Fruit fly (Drosophila melanogaster) whole organism, embryonic: Measurements from ENCODE around the gene CG9926.

ENCODE experiments used
- Adf1 ChIP-seq: fragments of 200-800 bp; sonication (Bioruptor generic); IDR thresholded peaks from 2 replicates; pipeline ENCODE4 v1.3.6; 2022; ENCODE audit warnings: missing biosample characterization, missing genetic modification characterization
- BEAF-32 ChIP-seq: fragments of 200-800 bp; sonication (Bioruptor generic); optimal IDR thresholded peaks from 3 replicates; lab custom pipeline; 2017; ENCODE audit warnings: missing biosample characterization, missing genetic modification characterization, mild to moderate bottlenecking, moderate library complexity, missing genetic modification reagents
- CG10209 ChIP-seq: fragments of 200-800 bp; sonication (Bioruptor generic); optimal IDR thresholded peaks from 3 replicates; lab custom pipeline; 2017; ENCODE audit warnings: missing biosample characterization, mild to moderate bottlenecking, missing genetic modification characterization, missing genetic modification reagents
- CG1024 ChIP-seq: fragments of 200-800 bp; sonication (Bioruptor generic); IDR thresholded peaks from 2 replicates; pipeline ENCODE4 v1.3.6; 2022; ENCODE audit warnings: missing biosample characterization, missing genetic modification characterization
- CG10366 ChIP-seq: fragments of 200-800 bp; sonication (Bioruptor generic); IDR thresholded peaks from 2 replicates; pipeline ENCODE4 v1.3.6; 2022; ENCODE audit warnings: missing biosample characterization, missing genetic modification characterization
- CG11456 ChIP-seq: fragments of 200-800 bp; sonication (Bioruptor generic); IDR thresholded peaks from 3 replicates; pipeline ENCODE4 v1.3.6; 2022; ENCODE audit warnings: missing biosample characterization, missing genetic modification characterization
- CG12155 ChIP-seq: fragments of 200-800 bp; sonication (Bioruptor generic); optimal IDR thresholded peaks from 3 replicates; lab custom pipeline; 2016; ENCODE audit warnings: missing biosample characterization, missing genetic modification characterization
- CG13624 ChIP-seq: fragments of 200-800 bp; sonication (Bioruptor generic); optimal IDR thresholded peaks from 2 replicates; lab custom pipeline; 2016; ENCODE audit warnings: missing biosample characterization, missing genetic modification characterization
- CG14965 ChIP-seq: fragments of 200-800 bp; sonication (Bioruptor generic); optimal IDR thresholded peaks from 2 replicates; lab custom pipeline; 2016; ENCODE audit warnings: missing biosample characterization, missing genetic modification characterization, borderline replicate concordance
- CG16863 ChIP-seq: fragments of 200-800 bp; sonication (Bioruptor generic); optimal IDR thresholded peaks from 3 replicates; lab custom pipeline; 2016; ENCODE audit warnings: missing biosample characterization, missing genetic modification characterization
- CG17568 ChIP-seq: fragments of 200-800 bp; sonication (Bioruptor generic); optimal IDR thresholded peaks from 2 replicates; lab custom pipeline; 2018; ENCODE audit warnings: missing biosample characterization, mild to moderate bottlenecking, missing genetic modification characterization, moderate library complexity
- CG18476 ChIP-seq: fragments of 200-800 bp; sonication (Bioruptor generic); optimal IDR thresholded peaks from 2 replicates; lab custom pipeline; 2016; ENCODE audit warnings: missing biosample characterization, mild to moderate bottlenecking, missing genetic modification characterization
- CG2116 ChIP-seq: fragments of 200-800 bp; sonication (Bioruptor generic); optimal IDR thresholded peaks from 3 replicates; lab custom pipeline; 2018; ENCODE audit warnings: missing biosample characterization, mild to moderate bottlenecking, missing genetic modification characterization
- CG30431 ChIP-seq: fragments of 200-800 bp; sonication (Bioruptor generic); optimal IDR thresholded peaks from 2 replicates; lab custom pipeline; 2017; ENCODE audit warnings: missing biosample characterization, missing genetic modification characterization
- CG31441 ChIP-seq: fragments of 200-800 bp; sonication (Bioruptor generic); IDR thresholded peaks from 2 replicates; pipeline ENCODE4 v1.3.6; 2022; ENCODE audit warnings: missing biosample characterization, missing genetic modification characterization
- CG33557 ChIP-seq: fragments of 200-800 bp; sonication (Bioruptor generic); optimal IDR thresholded peaks from 2 replicates; lab custom pipeline; 2019; ENCODE audit warnings: missing biosample characterization, mild to moderate bottlenecking, missing genetic modification characterization, moderate library complexity
- CG3838 ChIP-seq: fragments of 200-800 bp; sonication (Bioruptor generic); optimal IDR thresholded peaks from 3 replicates; lab custom pipeline; 2016; ENCODE audit warnings: missing biosample characterization, missing genetic modification characterization
- CG43689 ChIP-seq: fragments of 200-800 bp; sonication (Bioruptor generic); IDR thresholded peaks from 2 replicates; pipeline ENCODE4 v1.3.6; 2022; ENCODE audit warnings: missing biosample characterization, missing genetic modification characterization
- CG4730 ChIP-seq: fragments of 200-800 bp; sonication (Bioruptor generic); IDR thresholded peaks from 2 replicates; pipeline ENCODE4 v1.3.6; 2022; ENCODE audit warnings: missing biosample characterization, missing genetic modification characterization
- CG7556 ChIP-seq: fragments of 200-800 bp; sonication (Bioruptor generic); optimal IDR thresholded peaks from 2 replicates; lab custom pipeline; 2017; ENCODE audit warnings: missing biosample characterization, mild to moderate bottlenecking, missing genetic modification characterization
- CG8765 ChIP-seq: fragments of 200-800 bp; sonication (Bioruptor generic); IDR thresholded peaks from 2 replicates; pipeline ENCODE4 v1.3.6; 2022; ENCODE audit warnings: missing biosample characterization, missing genetic modification characterization
- CG9876 ChIP-seq: fragments of 200-800 bp; sonication (Bioruptor generic); optimal IDR thresholded peaks from 2 replicates; lab custom pipeline; 2016; ENCODE audit warnings: missing biosample characterization, missing genetic modification characterization
- CG9932 ChIP-seq: fragments of 200-800 bp; sonication (Bioruptor generic); IDR thresholded peaks from 2 replicates; pipeline ENCODE4 v1.3.6; 2022; ENCODE audit warnings: missing biosample characterization, missing genetic modification characterization
- Drgx ChIP-seq: fragments of 200-800 bp; sonication (Bioruptor generic); IDR thresholded peaks from 2 replicates; pipeline ENCODE4 v1.3.6; 2022; ENCODE audit warnings: missing biosample characterization, missing genetic modification characterization
- Ets97D ChIP-seq: fragments of 200-800 bp; sonication (Bioruptor generic); optimal IDR thresholded peaks from 3 replicates; lab custom pipeline; 2016; ENCODE audit warnings: missing biosample characterization, missing genetic modification characterization
- Gug ChIP-seq: fragments of 200-800 bp; sonication (Bioruptor generic); IDR thresholded peaks from 4 replicates; pipeline ENCODE4 v1.3.6; 2022; ENCODE audit warnings: missing biosample characterization, missing genetic modification characterization
- HHEX ChIP-seq: fragments of 200-800 bp; sonication (Bioruptor generic); optimal IDR thresholded peaks from 3 replicates; lab custom pipeline; 2017; ENCODE audit warnings: missing biosample characterization, mild to moderate bottlenecking, missing genetic modification characterization, missing genetic modification reagents
- Hey ChIP-seq: fragments of 200-800 bp; sonication (Bioruptor generic); optimal IDR thresholded peaks from 3 replicates; lab custom pipeline; 2018; ENCODE audit warnings: missing biosample characterization, mild to moderate bottlenecking, missing genetic modification characterization
- Hmx ChIP-seq: fragments of 200-800 bp; sonication (Bioruptor generic); optimal IDR thresholded peaks from 2 replicates; lab custom pipeline; 2016; ENCODE audit warnings: missing biosample characterization, missing genetic modification characterization
- Lpt ChIP-seq: fragments of >200 bp; optimal IDR thresholded peaks from 2 replicates; lab custom pipeline; 2018; ENCODE audit warnings: missing biosample characterization, missing genetic modification characterization
- NC2β ChIP-seq: fragments of 200-800 bp; sonication (Bioruptor generic); optimal IDR thresholded peaks from 2 replicates; lab custom pipeline; 2016; ENCODE audit warnings: missing biosample characterization, missing genetic modification characterization
- Oaz ChIP-seq: fragments of 200-800 bp; sonication (Bioruptor generic); IDR thresholded peaks from 2 replicates; pipeline ENCODE4 v1.3.6; 2022; ENCODE audit warnings: missing biosample characterization, missing genetic modification characterization
- Poxn ChIP-seq: fragments of 200-800 bp; sonication (Bioruptor generic); IDR thresholded peaks from 2 replicates; pipeline ENCODE4 v1.3.6; 2022; ENCODE audit warnings: missing biosample characterization, missing genetic modification characterization
- Taf1 ChIP-seq: fragments of 200-800 bp; sonication (Bioruptor generic); IDR thresholded peaks from 2 replicates; pipeline ENCODE4 v1.3.6; 2022; ENCODE audit warnings: missing biosample characterization, missing genetic modification characterization
- Tbp ChIP-seq: fragments of >200 bp; optimal IDR thresholded peaks from 2 replicates; lab custom pipeline; 2018; ENCODE audit warnings: missing biosample characterization, missing genetic modification characterization
- ap ChIP-seq: fragments of 200-800 bp; sonication (Bioruptor generic); IDR thresholded peaks from 2 replicates; pipeline ENCODE4 v1.3.6; 2022; ENCODE audit warnings: missing biosample characterization, missing genetic modification characterization
- chinmo ChIP-seq: fragments of 200-800 bp; sonication (Bioruptor generic); IDR thresholded peaks from 4 replicates; pipeline ENCODE4 v1.3.6; 2022; ENCODE audit warnings: missing biosample characterization, missing genetic modification characterization; ENCODE audit not compliant: partially characterized antibody
- cwo ChIP-seq: fragments of 200-800 bp; sonication (Bioruptor generic); optimal IDR thresholded peaks from 3 replicates; lab custom pipeline; 2017; ENCODE audit warnings: missing biosample characterization, missing genetic modification characterization, mild to moderate bottlenecking, moderate library complexity, missing genetic modification reagents
- danr ChIP-seq: fragments of 200-800 bp; sonication (Bioruptor generic); IDR thresholded peaks from 2 replicates; pipeline ENCODE4 v1.3.6; 2022; ENCODE audit warnings: missing biosample characterization, missing genetic modification characterization
- disco-r ChIP-seq: fragments of 200-800 bp; sonication (Bioruptor generic); optimal IDR thresholded peaks from 2 replicates; lab custom pipeline; 2016; ENCODE audit warnings: missing biosample characterization, missing genetic modification characterization
- gfzf ChIP-seq: fragments of 200-800 bp; sonication (Bioruptor generic); optimal IDR thresholded peaks from 2 replicates; lab custom pipeline; 2016; ENCODE audit warnings: missing biosample characterization, mild to moderate bottlenecking, missing genetic modification characterization, moderate library complexity
- gro ChIP-seq: fragments of 200-800 bp; sonication (Bioruptor generic); optimal IDR thresholded peaks from 2 replicates; lab custom pipeline; 2016; ENCODE audit warnings: missing biosample characterization, missing genetic modification characterization
- jumu ChIP-seq: fragments of 200-800 bp; sonication (Bioruptor generic); optimal IDR thresholded peaks from 3 replicates; lab custom pipeline; 2016; ENCODE audit warnings: missing biosample characterization, missing genetic modification characterization
- klu ChIP-seq: fragments of 200-800 bp; sonication (Bioruptor generic); IDR thresholded peaks from 2 replicates; pipeline ENCODE4 v1.3.6; 2022; ENCODE audit warnings: missing biosample characterization, missing genetic modification characterization
- maf-S ChIP-seq: fragments of 200-800 bp; sonication (Bioruptor generic); optimal IDR thresholded peaks from 2 replicates; lab custom pipeline; 2016; ENCODE audit warnings: missing biosample characterization, missing genetic modification characterization
- mam ChIP-seq: fragments of 200-800 bp; sonication (Bioruptor generic); optimal IDR thresholded peaks from 3 replicates; lab custom pipeline; 2016; ENCODE audit warnings: missing biosample characterization, missing genetic modification characterization
- org-1 ChIP-seq: fragments of 200-800 bp; sonication (Bioruptor generic); optimal IDR thresholded peaks from 2 replicates; lab custom pipeline; 2017; ENCODE audit warnings: missing biosample characterization, missing genetic modification characterization
- pfk ChIP-seq: fragments of 200-800 bp; sonication (Bioruptor generic); optimal IDR thresholded peaks from 2 replicates; lab custom pipeline; 2018; ENCODE audit warnings: missing biosample characterization, mild to moderate bottlenecking, missing genetic modification characterization, moderate library complexity
- sd ChIP-seq: fragments of 200-800 bp; sonication (Bioruptor generic); optimal IDR thresholded peaks from 3 replicates; lab custom pipeline; 2018; ENCODE audit warnings: missing biosample characterization, mild to moderate bottlenecking, missing genetic modification characterization, moderate library complexity
- sisA ChIP-seq: fragments of 200-800 bp; sonication (Bioruptor generic); IDR thresholded peaks from 2 replicates; pipeline ENCODE4 v1.3.6; 2022; ENCODE audit warnings: missing biosample characterization, missing genetic modification characterization
- wdn ChIP-seq: fragments of 200-800 bp; sonication (Bioruptor generic); IDR thresholded peaks from 2 replicates; pipeline ENCODE4 v1.3.6; 2022; ENCODE audit warnings: missing biosample characterization, missing genetic modification characterization

Gene CG9926

DNA sequence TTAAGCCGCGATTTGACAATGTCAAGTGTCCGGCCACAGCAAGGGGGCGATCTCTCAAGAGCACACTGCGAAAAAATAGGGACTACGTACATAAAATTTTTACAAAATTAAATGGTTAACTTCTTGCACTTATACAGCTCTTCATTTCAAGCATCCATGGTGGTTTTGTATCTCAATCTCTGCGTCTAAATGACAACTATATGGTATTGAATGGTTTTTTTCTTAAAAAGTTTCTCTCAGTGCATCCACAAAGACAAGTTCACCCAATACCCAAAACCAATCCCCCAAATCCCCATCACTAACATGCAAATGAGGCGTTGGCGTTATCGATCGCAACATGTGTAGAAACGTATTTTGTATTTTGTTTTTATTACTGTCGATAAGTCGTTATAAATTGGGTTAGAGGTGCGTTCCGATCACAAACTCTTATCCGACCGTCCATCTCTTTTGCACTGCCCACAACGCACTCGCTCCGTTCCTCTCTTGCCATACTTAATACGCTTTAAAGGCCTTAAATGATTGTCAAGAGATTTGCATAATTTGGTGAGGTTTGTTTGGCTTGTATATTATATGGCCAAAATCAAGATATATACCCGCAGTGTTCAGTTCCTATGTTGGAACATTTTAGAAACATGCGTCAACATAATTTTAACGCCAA, 36.0 kb downstream of the CG9926 start (continued):
- no peak for TF ChIP-seq pfk (GFP tag; lab: Kevin White, UChicago)
- peak; percentile 18 for TF ChIP-seq CG30431 (GFP tag; lab: Kevin White, UChicago)
- TF ChIP-seq cwo (GFP tag; lab: Kevin White, UChicago): peak; percentile 52
- peak; percentile 56 for TF ChIP-seq CG43689 (GFP tag; lab: Robert Waterston, UW)
- peak; percentile 60 for TF ChIP-seq Oaz (GFP tag; lab: Robert Waterston, UW)
- peak; percentile 39 for TF ChIP-seq CG12155 (GFP tag; lab: Kevin White, UChicago)
- TF ChIP-seq CG10366: peak; percentile 78
- peak; percentile 36 for TF ChIP-seq CG2116 (GFP tag; lab: Kevin White, UChicago)
- TF ChIP-seq Drgx (GFP tag; lab: Robert Waterston, UW): no peak
- no peak for TF ChIP-seq gfzf (GFP tag; lab: Kevin White, UChicago)
- peak; percentile 26 for TF ChIP-seq CG17568
- peak; percentile 76 for TF ChIP-seq NC2β
- TF ChIP-seq CG13624 (GFP tag; lab: Kevin White, UChicago): peak; percentile 73
- TF ChIP-seq CG1024: peak; percentile 72
- peak; percentile 83 for TF ChIP-seq CG31441 (GFP tag; lab: Robert Waterston, UW)
- TF ChIP-seq CG33557 (GFP tag; lab: Kevin White, UChicago): no peak
- no peak for TF ChIP-seq Hey
- peak; percentile 16 for TF ChIP-seq Ets97D (GFP tag; lab: Kevin White, UChicago)
- TF ChIP-seq CG9876 (GFP tag; lab: Kevin White, UChicago): peak; percentile 23
- TF ChIP-seq Poxn: no peak
- no peak for TF ChIP-seq Tbp (GFP tag; lab: Kevin White, UChicago)
- peak; percentile 55 for TF ChIP-seq Taf1
- TF ChIP-seq CG7556 (GFP tag; lab: Kevin White, UChicago): peak; percentile 65
- peak; percentile 29 for TF ChIP-seq Hmx (GFP tag; lab: Kevin White, UChicago)
- 0 out of 4 replicates have a peak, but pooled peaks have one; percentile 62 for TF ChIP-seq chinmo (GFP tag; lab: Robert Waterston, UW)
- TF ChIP-seq CG3838 (GFP tag; lab: Kevin White, UChicago): no peak
- peak; percentile 74 for TF ChIP-seq maf-S (GFP tag; lab: Kevin White, UChicago)
- peak; percentile 79 for TF ChIP-seq CG4730
- TF ChIP-seq Adf1 (GFP tag; lab: Robert Waterston, UW): no peak
- 0 out of 2 replicates have a peak, but pooled peaks have one; percentile 32 for TF ChIP-seq wdn (GFP tag; lab: Robert Waterston, UW)
- no peak for TF ChIP-seq Lpt
- no peak for TF ChIP-seq CG14965
- TF ChIP-seq jumu (GFP tag; lab: Kevin White, UChicago): peak; percentile 70
- peak; percentile 69 for TF ChIP-seq CG16863 (GFP tag; lab: Kevin White, UChicago)
- TF ChIP-seq disco-r (GFP tag; lab: Kevin White, UChicago): peak; percentile 65
- TF ChIP-seq CG18476 (GFP tag; lab: Kevin White, UChicago): peak; percentile 45
- TF ChIP-seq org-1 (GFP tag; lab: Kevin White, UChicago): peak; percentile 64
- peak; percentile 67 for TF ChIP-seq HHEX (GFP tag; lab: Kevin White, UChicago)
- no peak for TF ChIP-seq BEAF-32 (GFP tag; lab: Kevin White, UChicago)
- peak; percentile 69 for TF ChIP-seq CG9932 (GFP tag; lab: Robert Waterston, UW)
- peak; percentile 74 for TF ChIP-seq ap (GFP tag; lab: Robert Waterston, UW)
- TF ChIP-seq CG8765 (GFP tag; lab: Robert Waterston, UW): peak; percentile 59
- TF ChIP-seq CG10209 (GFP tag; lab: Kevin White, UChicago): peak; percentile 72
- TF ChIP-seq sisA (GFP tag; lab: Robert Waterston, UW): peak; percentile 79
- peak; percentile 55 for TF ChIP-seq klu (GFP tag; lab: Robert Waterston, UW)
- peak; percentile 66 for TF ChIP-seq gro
- peak; percentile 67 for TF ChIP-seq mam
- TF ChIP-seq danr (GFP tag; lab: Robert Waterston, UW): peak; percentile 59
- peak; percentile 25 for TF ChIP-seq sd (tag; lab: Kevin White, UChicago)
- TF ChIP-seq Gug (GFP tag; lab: Robert Waterston, UW): peak; percentile 61; the same call in 2 of the 4 replicates
- peak; percentile 85 for TF ChIP-seq CG11456
